Worm (Caenorhabditis elegans) whole organism, mixed stage, embryonic: ENCODE measurements around the gene Y38E10A.24.

ENCODE experiments used
- ces-1 ChIP-seq: fragments of 150-350 bp; optimal IDR thresholded peaks from 2 replicates; lab custom pipeline; 2014; ENCODE audit warnings: missing biosample characterization, missing genetic modification reagents, missing genetic modification characterization
- pha-4 ChIP-seq: fragments of 150-350 bp; optimal IDR thresholded peaks from 2 replicates; lab custom pipeline; 2018; ENCODE audit warnings: missing biosample characterization, missing genetic modification reagents, missing genetic modification characterization
- ztf-11 ChIP-seq: fragments of 150-350 bp; optimal IDR thresholded peaks from 2 replicates; lab custom pipeline; 2014; ENCODE audit warnings: missing biosample characterization, missing genetic modification characterization

- TF ChIP-seq pha-4 (no peak), ces-1 (GFP tag; lab: Kevin White, UChicago) (no peak), ztf-11 (tag; lab: Kevin White, UChicago) (no peak)
Observed at ce11 chrII:12629387-12629786, 49.4 kb upstream of the Y38E10A.24 start, which contains the start of gene Y38E10A.28.
